Fruit fly (Drosophila melanogaster): Measurements from ENCODE around the gene Itpr.

Itpr gene

DNA sequence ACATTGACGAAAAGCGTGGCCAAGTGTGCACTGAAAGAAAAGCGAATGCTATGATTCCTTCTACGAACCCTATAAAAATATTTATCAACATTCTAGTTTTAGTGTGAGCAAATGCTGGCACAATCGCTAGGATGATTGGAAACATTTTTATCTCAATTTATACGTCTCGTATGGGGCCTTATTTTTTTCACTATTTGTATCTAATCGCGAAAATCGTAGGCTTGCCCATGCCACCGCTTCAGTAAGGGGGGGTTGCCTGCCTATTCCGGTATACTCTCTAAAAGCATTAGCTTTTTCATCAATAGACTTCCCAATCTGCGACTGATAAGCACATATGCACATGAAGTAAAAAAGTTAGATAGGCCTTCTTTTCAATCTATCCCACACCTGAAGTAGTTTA lies 48.7 kb downstream of the Itpr start (continued):
- TF ChIP-seq CG10631 (GFP tag; optimal IDR thresholded peaks at IDR 0.05) (no peak), Eip75B (GFP tag; optimal IDR thresholded peaks at IDR 0.05) (no peak), CG6854 (GFP tag; optimal IDR thresholded peaks at IDR 0.05) (no peak), CG32006 (GFP tag; optimal IDR thresholded peaks at IDR 0.05) (no peak), esn (GFP tag; optimal IDR thresholded peaks at IDR 0.05) (peak; percentile 65), achi (GFP tag; optimal IDR thresholded peaks at IDR 0.05) (no peak), CG9139 (GFP tag; optimal IDR thresholded peaks at IDR 0.05) (no peak)

DNA sequence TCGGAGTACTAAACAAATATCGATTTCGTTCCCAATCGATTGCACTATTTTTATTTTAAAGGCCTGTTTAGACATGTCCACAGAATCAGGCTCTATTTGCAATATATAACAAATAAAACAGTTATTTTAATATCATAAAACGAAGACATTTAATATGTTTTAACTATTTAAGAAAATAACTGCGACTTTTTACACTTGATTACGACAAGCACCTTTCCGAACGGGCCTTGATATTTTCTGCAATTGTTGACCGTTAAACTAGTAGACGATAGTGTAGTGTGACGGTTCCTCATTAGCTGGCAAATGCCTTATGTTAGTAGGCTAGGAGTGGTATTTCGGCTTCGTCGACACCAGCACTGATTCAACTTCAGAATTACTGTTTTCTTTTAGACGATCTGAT lies 51.7 kb downstream of the Itpr start, which contains the start of the genes CG2931 and Rheb:
TSS of gene CG2931 (minus strand) at position 26 of the 400 bp plus-strand sequence.
TSS of gene Rheb (plus strand) at position 332 of the 400 bp plus-strand sequence.
- TF ChIP-seq CG10669 (GFP tag; optimal IDR thresholded peaks at IDR 0.05) (no peak), CG31627 (GFP tag; optimal IDR thresholded peaks at IDR 0.05) (peak; percentile 65), topi (GFP tag; optimal IDR thresholded peaks at IDR 0.05) (peak; percentile 51), Blimp-1 (GFP tag; optimal IDR thresholded peaks at IDR 0.05) (no peak), CG6854 (GFP tag; optimal IDR thresholded peaks at IDR 0.05) (no peak), svp (GFP tag) (peak; percentile 82), vri (GFP tag; optimal IDR thresholded peaks at IDR 0.05) (peak; percentile 42), esn (GFP tag; optimal IDR thresholded peaks at IDR 0.05) (peak; percentile 65), Sox14 (GFP tag; optimal IDR thresholded peaks at IDR 0.05) (peak; percentile 62), eg (GFP tag; IDR thresholded peaks at IDR 0.05) (peak; percentile 74), Sox102F (GFP tag; optimal IDR thresholded peaks at IDR 0.05) (no peak), acj6 (GFP tag; optimal IDR thresholded peaks at IDR 0.05) (peak; percentile 53), OdsH (GFP tag; optimal IDR thresholded peaks at IDR 0.05) (no peak), CG32006 (GFP tag; optimal IDR thresholded peaks at IDR 0.05) (peak; percentile 44), dsx (GFP tag; optimal IDR thresholded peaks at IDR 0.05; ENCODE audit: poor library complexity, severe bottlenecking) (no peak), CG4318 (GFP tag; optimal IDR thresholded peaks at IDR 0.05) (no peak), Smox (GFP tag; optimal IDR thresholded peaks at IDR 0.05) (no peak), spab (GFP tag; optimal IDR thresholded peaks at IDR 0.05) (no peak), CG3919 (GFP tag; optimal IDR thresholded peaks at IDR 0.05) (peak; percentile 40), CG6808 (GFP tag; optimal IDR thresholded peaks at IDR 0.05) (no peak), CG7368 (GFP tag; optimal IDR thresholded peaks at IDR 0.05) (peak; percentile 11), CG9139 (GFP tag; optimal IDR thresholded peaks at IDR 0.05) (no peak), fd85E (GFP tag; optimal IDR thresholded peaks at IDR 0.05) (no peak), Met (GFP tag; optimal IDR thresholded peaks at IDR 0.05) (no peak), dac (GFP tag; optimal IDR thresholded peaks at IDR 0.05) (peak; percentile 32), CG1621 (tag; optimal IDR thresholded peaks at IDR 0.05) (peak; percentile 23), CG8632 (GFP tag; optimal IDR thresholded peaks at IDR 0.05) (no peak), CG15336 (GFP tag; IDR thresholded peaks at IDR 0.05) (0 out of 2 replicates have a peak, but pooled peaks have one; percentile 42), CG16779 (tag; optimal IDR thresholded peaks at IDR 0.05) (no peak), pdm3 (GFP tag; optimal IDR thresholded peaks at IDR 0.05) (peak; percentile 63), achi (GFP tag; optimal IDR thresholded peaks at IDR 0.05) (peak; percentile 25), Gug (GFP tag; IDR thresholded peaks at IDR 0.05) (peak; percentile 46), CG10631 (GFP tag; optimal IDR thresholded peaks at IDR 0.05) (no peak), Hr39 (GFP tag; optimal IDR thresholded peaks at IDR 0.05) (peak; percentile 63), Eip78C (GFP tag) (peak; percentile 87), Ets21C (GFP tag; optimal IDR thresholded peaks at IDR 0.05) (no peak), Ets96B (tag; optimal IDR thresholded peaks at IDR 0.05) (peak; percentile 48), CG6276 (GFP tag; optimal IDR thresholded peaks at IDR 0.05) (no peak), CG11902 (GFP tag; optimal IDR thresholded peaks at IDR 0.05) (peak; percentile 27), CG6163 (GFP tag; IDR thresholded peaks at IDR 0.05) (no peak), CG3032 (tag; optimal IDR thresholded peaks at IDR 0.05) (peak; percentile 67), Sox15 (GFP tag; optimal IDR thresholded peaks at IDR 0.05) (peak; percentile 40), Lpt (GFP tag; optimal IDR thresholded peaks at IDR 0.05) (no peak), CG8319 (GFP tag; optimal IDR thresholded peaks at IDR 0.05) (no peak), Eip75B (GFP tag; optimal IDR thresholded peaks at IDR 0.05) (peak; percentile 61), CG11294 (GFP tag; IDR thresholded peaks at IDR 0.05) (no peak), Eip93F (GFP tag; optimal IDR thresholded peaks at IDR 0.05) (peak; percentile 67), Hr4 (GFP tag; optimal IDR thresholded peaks at IDR 0.05) (peak; percentile 70), CG8119 (GFP tag; IDR thresholded peaks at IDR 0.05) (peak; percentile 30; the same call in 1 of the 3 replicates), Hr38 (GFP tag; optimal IDR thresholded peaks at IDR 0.05) (no peak)
